Worm (Caenorhabditis elegans): ENCODE results near the gene srr-9.

srr-9 gene

DNA sequence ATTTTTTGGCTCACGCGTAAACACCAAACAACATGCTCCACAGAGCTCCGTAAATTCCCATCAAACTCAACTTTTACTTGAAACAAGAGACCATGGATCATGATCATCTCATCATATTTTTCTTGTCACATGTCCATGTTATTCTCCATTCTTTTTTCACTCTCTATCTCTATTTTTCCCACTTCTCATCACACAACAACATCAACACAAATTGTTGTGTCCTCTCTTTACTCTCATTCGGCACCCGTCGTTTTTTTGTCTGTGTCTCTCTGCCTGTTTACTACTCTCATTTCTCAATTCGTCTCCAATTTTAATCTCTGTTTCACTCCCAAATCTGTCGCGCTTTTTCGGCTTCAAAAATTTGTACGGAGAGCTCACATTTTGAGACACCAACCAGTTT lies 21.5 kb downstream of the srr-9 start (continued):
- TF ChIP-seq mep-1 (tag; optimal IDR thresholded peaks at IDR 0.05) (peak; percentile 63), nhr-48 (tag; optimal IDR thresholded peaks at IDR 0.05) (no peak), ama-1 (optimal IDR thresholded peaks at IDR 0.05) (no peak), Y48G9A.11 (GFP tag; IDR thresholded peaks at IDR 0.05) (no peak), zfp-2 (tag; optimal IDR thresholded peaks at IDR 0.05) (no peak), hlh-30 (tag; optimal IDR thresholded peaks at IDR 0.05; ENCODE audit: insufficient read depth) (peak; percentile 82), mdt-29 (GFP tag; IDR thresholded peaks at IDR 0.05) (no peak), ceh-44 (GFP tag; IDR thresholded peaks at IDR 0.05) (no peak), F37D6.2 (tag; optimal IDR thresholded peaks at IDR 0.05) (no peak), pqm-1 (tag; optimal IDR thresholded peaks at IDR 0.05) (no peak), spr-1 (tag; optimal IDR thresholded peaks at IDR 0.05) (no peak), nhr-11 (tag; optimal IDR thresholded peaks at IDR 0.05) (peak; percentile 78), skn-1 (tag; optimal IDR thresholded peaks at IDR 0.05) (no peak), lin-1 (GFP tag; IDR thresholded peaks at IDR 0.05) (no peak), dve-1 (tag; optimal IDR thresholded peaks at IDR 0.05; ENCODE audit: insufficient read depth) (peak; percentile 41), set-16 (GFP tag; IDR thresholded peaks at IDR 0.05) (no peak), T20F7.1 (GFP tag; optimal IDR thresholded peaks at IDR 0.05) (no peak), sdz-12 (GFP tag; optimal IDR thresholded peaks at IDR 0.05) (no peak), attf-4 (tag; optimal IDR thresholded peaks at IDR 0.05) (no peak), ceh-20 (GFP tag; IDR thresholded peaks at IDR 0.05) (peak; percentile 57; the same call in 1 of the 2 replicates), snpc-1.2 (GFP tag; IDR thresholded peaks at IDR 0.05) (no peak), nhr-77 (tag; optimal IDR thresholded peaks at IDR 0.05) (no peak), R02D3.7 (tag; optimal IDR thresholded peaks at IDR 0.05) (no peak), F10B5.3 (tag; optimal IDR thresholded peaks at IDR 0.05) (no peak), lin-29 (GFP tag; IDR thresholded peaks at IDR 0.05) (no peak), F49E8.2 (tag; optimal IDR thresholded peaks at IDR 0.05; ENCODE audit: borderline replicate concordance) (no peak), nhr-41 (GFP tag; IDR thresholded peaks at IDR 0.05) (no peak), daf-12 (tag; optimal IDR thresholded peaks at IDR 0.05) (no peak), ctbp-1 (GFP tag; IDR thresholded peaks at IDR 0.05) (no peak), dmd-8 (GFP tag; IDR thresholded peaks at IDR 0.05) (no peak), aha-1 (tag) (peak; percentile 92), F26F4.8 (GFP tag; conservative IDR thresholded peaks at IDR 0.05) (no peak), hmg-1.1 (GFP tag; IDR thresholded peaks at IDR 0.05) (0 out of 2 replicates have a peak, but pooled peaks have one; percentile 37), dmd-6 (GFP tag; IDR thresholded peaks at IDR 0.05) (peak; percentile 57), ZK337.2 (GFP tag; IDR thresholded peaks at IDR 0.05) (no peak), zip-11 (GFP tag; IDR thresholded peaks at IDR 0.05) (no peak), cey-2 (tag; optimal IDR thresholded peaks at IDR 0.05; ENCODE audit: borderline replicate concordance, insufficient read depth) (no peak), unc-39 (tag; optimal IDR thresholded peaks at IDR 0.05) (no peak), mxl-3 (GFP tag; optimal IDR thresholded peaks at IDR 0.05) (no peak), php-3 (GFP tag; IDR thresholded peaks at IDR 0.05) (no peak), daf-8 (GFP tag; IDR thresholded peaks at IDR 0.05) (no peak), lin-38 (GFP tag; IDR thresholded peaks at IDR 0.05) (no peak), vab-7 (GFP tag; IDR thresholded peaks at IDR 0.05) (no peak), madf-5 (GFP tag; IDR thresholded peaks at IDR 0.05) (no peak), saeg-2 (GFP tag; IDR thresholded peaks at IDR 0.05) (no peak), duxl-1 (tag; optimal IDR thresholded peaks at IDR 0.05; ENCODE audit: poor library complexity) (no peak), nhr-10 (tag; optimal IDR thresholded peaks at IDR 0.05) (no peak), ceh-28 (tag; optimal IDR thresholded peaks at IDR 0.05) (no peak), arid-1 (GFP tag; conservative IDR thresholded peaks at IDR 0.05) (no peak), Y105C5A.15 (GFP tag; IDR thresholded peaks at IDR 0.05) (no peak), T26A8.4 (GFP tag; IDR thresholded peaks at IDR 0.05) (no peak), ceh-62 (tag; optimal IDR thresholded peaks at IDR 0.05) (no peak), snpc-4 (tag; optimal IDR thresholded peaks at IDR 0.05) (no peak)

Data from whole organism, L4 larva.